Fruit fly (Drosophila melanogaster) whole organism, embryonic: ENCODE measurements around the gene CG13084.

Experiments used
- Awh ChIP-seq: fragments of 200-800 bp; sonication (Bioruptor generic); IDR thresholded peaks from 2 replicates; pipeline ENCODE4, ENCODE4 v1.3.6; 2022; ENCODE audit warnings: missing biosample characterization, missing genetic modification characterization
- CG1024 ChIP-seq: fragments of 200-800 bp; sonication (Bioruptor generic); IDR thresholded peaks from 2 replicates; pipeline ENCODE4 v1.3.6; 2022; ENCODE audit warnings: missing biosample characterization, missing genetic modification characterization
- CG10267 ChIP-seq: fragments of 200-800 bp; sonication (Bioruptor generic); optimal IDR thresholded peaks from 2 replicates; lab custom pipeline; 2018; ENCODE audit warnings: missing biosample characterization, mild to moderate bottlenecking, missing genetic modification characterization, moderate library complexity
- CG10274 ChIP-seq: fragments of 200-800 bp; sonication (Bioruptor generic); optimal IDR thresholded peaks from 3 replicates; lab custom pipeline; 2017; ENCODE audit warnings: missing biosample characterization, mild to moderate bottlenecking, missing genetic modification characterization
- CG10366 ChIP-seq: fragments of 200-800 bp; sonication (Bioruptor generic); IDR thresholded peaks from 2 replicates; pipeline ENCODE4 v1.3.6; 2022; ENCODE audit warnings: missing biosample characterization, missing genetic modification characterization
- CG11093 ChIP-seq: fragments of 200-800 bp; sonication (Bioruptor generic); IDR thresholded peaks from 3 replicates; pipeline ENCODE4 v1.3.6; 2022; ENCODE audit warnings: missing biosample characterization, missing genetic modification characterization
- CG11696 ChIP-seq: fragments of 200-800 bp; sonication (Bioruptor generic); IDR thresholded peaks from 2 replicates; pipeline ENCODE4 v1.3.6; 2022; ENCODE audit warnings: missing biosample characterization, missing genetic modification characterization
- CG11723 ChIP-seq: fragments of 200-800 bp; sonication (Bioruptor generic); optimal IDR thresholded peaks from 2 replicates; lab custom pipeline; 2017; ENCODE audit warnings: missing biosample characterization, mild to moderate bottlenecking, missing genetic modification characterization
- CG12104 ChIP-seq: fragments of 200-800 bp; sonication (Bioruptor generic); optimal IDR thresholded peaks from 3 replicates; lab custom pipeline; 2016; ENCODE audit warnings: missing biosample characterization, missing genetic modification characterization
- CG1233 ChIP-seq: fragments of 200-800 bp; sonication (Bioruptor generic); optimal IDR thresholded peaks from 4 replicates; lab custom pipeline; 2018; ENCODE audit warnings: missing biosample characterization, mild to moderate bottlenecking, missing genetic modification characterization
- CG15269 ChIP-seq: fragments of 200-800 bp; sonication (Bioruptor generic); optimal IDR thresholded peaks from 2 replicates; lab custom pipeline; 2018; ENCODE audit warnings: missing biosample characterization, mild to moderate bottlenecking, missing genetic modification characterization, moderate library complexity
- CG1647 ChIP-seq: fragments of 200-800 bp; sonication (Bioruptor generic); optimal IDR thresholded peaks from 3 replicates; lab custom pipeline; 2016; ENCODE audit warnings: missing biosample characterization, missing genetic modification characterization
- CG17361 ChIP-seq: fragments of 200-800 bp; sonication (Bioruptor generic); IDR thresholded peaks from 3 replicates; pipeline ENCODE4 v1.3.6; 2022; ENCODE audit warnings: missing biosample characterization, missing genetic modification characterization
- CG17912 ChIP-seq: fragments of 200-800 bp; sonication (Bioruptor generic); optimal IDR thresholded peaks from 2 replicates; lab custom pipeline; 2018; ENCODE audit warnings: missing biosample characterization, mild to moderate bottlenecking, missing genetic modification characterization
- CG1832 ChIP-seq: fragments of 200-800 bp; sonication (Bioruptor generic); optimal IDR thresholded peaks from 2 replicates; lab custom pipeline; 2017; ENCODE audit warnings: missing biosample characterization, mild to moderate bottlenecking, missing genetic modification characterization, inconsistent platforms
- CG18476 ChIP-seq: fragments of 200-800 bp; sonication (Bioruptor generic); optimal IDR thresholded peaks from 2 replicates; lab custom pipeline; 2016; ENCODE audit warnings: missing biosample characterization, mild to moderate bottlenecking, missing genetic modification characterization
- CG2712 ChIP-seq: fragments of 200-800 bp; optimal IDR thresholded peaks from 3 replicates; lab custom pipeline; 2019; ENCODE audit warnings: missing biosample characterization, mild to moderate bottlenecking, missing genetic modification characterization, moderate library complexity
- CG3838 ChIP-seq: fragments of 200-800 bp; sonication (Bioruptor generic); optimal IDR thresholded peaks from 3 replicates; lab custom pipeline; 2016; ENCODE audit warnings: missing biosample characterization, missing genetic modification characterization
- CG4282 ChIP-seq: fragments of 200-800 bp; sonication (Bioruptor generic); optimal IDR thresholded peaks from 2 replicates; lab custom pipeline; 2016; ENCODE audit warnings: missing biosample characterization, missing genetic modification characterization
- CG4707 ChIP-seq: fragments of 200-800 bp; sonication (Bioruptor generic); optimal IDR thresholded peaks from 2 replicates; lab custom pipeline; 2018; ENCODE audit warnings: missing biosample characterization, mild to moderate bottlenecking, missing genetic modification characterization, moderate library complexity
- CG6683 ChIP-seq: fragments of 200-800 bp; sonication (Bioruptor generic); optimal IDR thresholded peaks from 2 replicates; lab custom pipeline; 2017; ENCODE audit warnings: missing biosample characterization, mild to moderate bottlenecking, missing genetic modification characterization, missing genetic modification reagents
- CG6854 ChIP-seq: fragments of 200-800 bp; sonication (Bioruptor generic); optimal IDR thresholded peaks from 3 replicates; lab custom pipeline; 2017; ENCODE audit warnings: missing biosample characterization, mild to moderate bottlenecking, missing genetic modification characterization
- CG7963 ChIP-seq: fragments of 200-800 bp; sonication (Bioruptor generic); IDR thresholded peaks from 3 replicates; pipeline ENCODE4 v1.3.6; 2022; ENCODE audit warnings: missing biosample characterization, missing genetic modification characterization; ENCODE audit not compliant: partially characterized antibody
- CG8359 ChIP-seq: fragments of 200-800 bp; sonication (Bioruptor generic); optimal IDR thresholded peaks from 2 replicates; lab custom pipeline; 2017; ENCODE audit warnings: missing biosample characterization, mild to moderate bottlenecking, missing genetic modification characterization, borderline replicate concordance
- CG9437 ChIP-seq: fragments of 200-800 bp; sonication (Bioruptor generic); optimal IDR thresholded peaks from 2 replicates; lab custom pipeline; 2018; ENCODE audit warnings: missing biosample characterization, mild to moderate bottlenecking, missing genetic modification characterization
- CG9797 ChIP-seq: fragments of 200-800 bp; sonication (Bioruptor generic); optimal IDR thresholded peaks from 3 replicates; lab custom pipeline; 2018; ENCODE audit warnings: missing biosample characterization, mild to moderate bottlenecking, missing genetic modification characterization
- CG9817 ChIP-seq: fragments of 200-800 bp; sonication (Bioruptor generic); optimal IDR thresholded peaks from 2 replicates; lab custom pipeline; 2018; ENCODE audit warnings: missing biosample characterization, mild to moderate bottlenecking, missing genetic modification characterization, moderate library complexity
- CG9876 ChIP-seq: fragments of 200-800 bp; sonication (Bioruptor generic); optimal IDR thresholded peaks from 2 replicates; lab custom pipeline; 2016; ENCODE audit warnings: missing biosample characterization, missing genetic modification characterization
- Gug ChIP-seq: fragments of 200-800 bp; sonication (Bioruptor generic); IDR thresholded peaks from 4 replicates; pipeline ENCODE4 v1.3.6; 2022; ENCODE audit warnings: missing biosample characterization, missing genetic modification characterization
- Jarid2 ChIP-seq: fragments of 200-800 bp; sonication (Bioruptor generic); optimal IDR thresholded peaks from 3 replicates; lab custom pipeline; 2017; ENCODE audit warnings: mild to moderate bottlenecking, missing biosample characterization, missing genetic modification reagents, missing genetic modification characterization
- Max ChIP-seq: fragments of 200-800 bp; sonication (Bioruptor generic); optimal IDR thresholded peaks from 2 replicates; lab custom pipeline; 2016; ENCODE audit warnings: missing biosample characterization, mild to moderate bottlenecking, missing genetic modification characterization
- NC2α ChIP-seq: fragments of 200-800 bp; sonication (Bioruptor generic); optimal IDR thresholded peaks from 2 replicates; lab custom pipeline; 2016; ENCODE audit warnings: missing biosample characterization, missing genetic modification characterization
- Sry-β ChIP-seq: fragments of 200-800 bp; sonication (Bioruptor generic); optimal IDR thresholded peaks from 2 replicates; lab custom pipeline; 2018; ENCODE audit warnings: missing biosample characterization, mild to moderate bottlenecking, missing genetic modification characterization, moderate library complexity
- cad ChIP-seq: fragments of >200 bp; optimal IDR thresholded peaks from 2 replicates; lab custom pipeline; 2017; ENCODE audit warnings: missing biosample characterization, missing genetic modification characterization
- eve ChIP-seq, 2 experiments: fragments of >200 bp; optimal IDR thresholded peaks; 2 replicates each; lab custom pipeline; 2017; ENCODE audit warnings: missing biosample characterization in 2 of 2, missing genetic modification characterization in 2 of 2
- ewg ChIP-seq: fragments of 200-800 bp; sonication (Bioruptor generic); optimal IDR thresholded peaks from 3 replicates; lab custom pipeline; 2017; ENCODE audit warnings: mild to moderate bottlenecking, missing biosample characterization, missing genetic modification reagents, missing genetic modification characterization
- exex ChIP-seq: fragments of 200-800 bp; sonication (Bioruptor generic); optimal IDR thresholded peaks from 4 replicates; lab custom pipeline; 2018; ENCODE audit warnings: missing biosample characterization, mild to moderate bottlenecking, missing genetic modification characterization, moderate library complexity
- h ChIP-seq: fragments of >200 bp; optimal IDR thresholded peaks from 2 replicates; lab custom pipeline; 2017
- hbn ChIP-seq: fragments of 200-800 bp; sonication (Bioruptor generic); IDR thresholded peaks from 2 replicates; pipeline ENCODE4 v1.3.6; 2022; ENCODE audit warnings: missing biosample characterization, missing genetic modification characterization; ENCODE audit not compliant: partially characterized antibody
- lab ChIP-seq: fragments of 200-800 bp; sonication (Bioruptor generic); optimal IDR thresholded peaks from 3 replicates; lab custom pipeline; 2017; ENCODE audit warnings: missing biosample characterization, missing genetic modification characterization, mild to moderate bottlenecking, moderate library complexity, missing genetic modification reagents
- nerfin-2 ChIP-seq: fragments of 200-800 bp; sonication (Bioruptor generic); IDR thresholded peaks from 2 replicates; pipeline ENCODE4 v1.3.6; 2022; ENCODE audit warnings: missing biosample characterization, missing genetic modification characterization; ENCODE audit not compliant: partially characterized antibody
- otp ChIP-seq: fragments of 200-800 bp; sonication (Bioruptor generic); IDR thresholded peaks from 3 replicates; pipeline ENCODE4, ENCODE4 v1.3.6; 2022; ENCODE audit warnings: missing biosample characterization, missing genetic modification characterization
- p53 ChIP-seq: fragments of 200-800 bp; sonication (Bioruptor generic); optimal IDR thresholded peaks from 2 replicates; lab custom pipeline; 2016; ENCODE audit warnings: missing biosample characterization, missing genetic modification characterization
- pzg ChIP-seq: fragments of 200-800 bp; sonication (Bioruptor generic); optimal IDR thresholded peaks from 3 replicates; lab custom pipeline; 2018; ENCODE audit warnings: missing biosample characterization, mild to moderate bottlenecking, missing genetic modification characterization, moderate library complexity
- sc ChIP-seq, 3 experiments: fragments of >200 bp in 2 of 3; fragments of 200-800 bp in 1 of 3; sonication (Bioruptor generic) in 1 of 3; optimal IDR thresholded peaks; 2 replicates in 2 of 3; 3 replicates in 1 of 3; lab custom pipeline; 2017; ENCODE audit warnings: mild to moderate bottlenecking in 1 of 3, missing biosample characterization in 1 of 3, missing genetic modification characterization in 1 of 3, missing genetic modification reagents in 1 of 3
- sens ChIP-seq: fragments of 200-800 bp; sonication (Bioruptor generic); peaks from one replicate; lab custom pipeline; 2016; ENCODE audit warnings: missing biosample characterization, missing genetic modification characterization
- seq ChIP-seq: fragments of 200-800 bp; sonication (Bioruptor generic); IDR thresholded peaks from 2 replicates; pipeline ENCODE4 v1.3.6; 2022; ENCODE audit warnings: missing biosample characterization, missing genetic modification characterization
- slbo ChIP-seq: fragments of 200-800 bp; sonication (Bioruptor generic); IDR thresholded peaks from 2 replicates; pipeline ENCODE4 v1.3.6; 2022; ENCODE audit warnings: missing biosample characterization, missing genetic modification characterization
- sob ChIP-seq: fragments of 200-800 bp; sonication (Bioruptor generic); IDR thresholded peaks from 2 replicates; pipeline ENCODE4 v1.3.6; 2022; ENCODE audit warnings: missing biosample characterization, missing genetic modification characterization
- sug ChIP-seq: fragments of 200-800 bp; optimal IDR thresholded peaks from 2 replicates; lab custom pipeline; 2019; ENCODE audit warnings: missing biosample characterization, mild to moderate bottlenecking, missing genetic modification characterization, moderate library complexity
- zfh2 ChIP-seq: fragments of 200-800 bp; sonication (Bioruptor generic); optimal IDR thresholded peaks from 2 replicates; lab custom pipeline; 2016; ENCODE audit warnings: missing biosample characterization, missing genetic modification characterization

Gene CG13084

dm6 chr2L:19453381-19453780 lies 31.3 kb upstream of the CG13084 start, which contains the start of gene Top2 (continued):
- TF ChIP-seq CG2712 (tag; lab: Kevin White, UChicago) (peak; percentile 89), CG4282 (peak; percentile 41), CG1233 (GFP tag; lab: Kevin White, UChicago) (no peak), CG18476 (GFP tag; lab: Kevin White, UChicago) (no peak), h (lab: Kevin White, UChicago) (no peak), NC2α (GFP tag; lab: Kevin White, UChicago) (no peak), CG9876 (peak; percentile 57), CG15269 (tag; lab: Kevin White, UChicago) (no peak), eve (GFP tag; optimal IDR thresholded peaks at IDR 0.05; lab: Kevin White, UChicago) (no peak), CG9437 (GFP tag; lab: Kevin White, UChicago) (peak; percentile 5), lab (GFP tag; lab: Kevin White, UChicago) (no peak), CG9817 (tag; lab: Kevin White, UChicago) (peak; percentile 30), CG4707 (GFP tag; lab: Kevin White, UChicago) (no peak), sob (peak; percentile 48; the same call in 1 of the 2 replicates), CG11696 (GFP tag; lab: Robert Waterston, UW) (no peak), CG12104 (GFP tag; lab: Kevin White, UChicago) (no peak), CG10274 (GFP tag; lab: Kevin White, UChicago) (no peak), CG3838 (GFP tag; lab: Kevin White, UChicago) (no peak), CG1024 (GFP tag; lab: Robert Waterston, UW) (no peak), CG11093 (GFP tag; lab: Robert Waterston, UW) (no peak), otp (GFP tag; lab: Robert Waterston, UW) (no peak), seq (GFP tag; lab: Robert Waterston, UW) (no peak), cad (no peak), Gug (GFP tag; lab: Robert Waterston, UW) (no peak; the same call in 3 of the 4 replicates), exex (tag; lab: Kevin White, UChicago) (no peak), CG1832 (GFP tag; lab: Kevin White, UChicago) (no peak), Sry-β (GFP tag; lab: Kevin White, UChicago) (peak; percentile 50), sens (peak; percentile 78), CG8359 (GFP tag; lab: Kevin White, UChicago) (no peak), hbn (peak; percentile 81), CG17361 (GFP tag; lab: Robert Waterston, UW) (no peak), CG1647 (GFP tag; lab: Kevin White, UChicago) (no peak), CG17912 (GFP tag; lab: Kevin White, UChicago) (peak; percentile 16), Max (GFP tag; lab: Kevin White, UChicago) (peak; percentile 31), CG10267 (peak; percentile 90), CG6683 (GFP tag; lab: Kevin White, UChicago) (no peak), pzg (peak; percentile 97), ewg (peak; percentile 43), Jarid2 (GFP tag; lab: Kevin White, UChicago) (no peak), CG11723 (GFP tag; lab: Kevin White, UChicago) (no peak), CG6854 (GFP tag; lab: Kevin White, UChicago) (no peak), sc (optimal IDR thresholded peaks at IDR 0.05; lab: Kevin White, UChicago) (no peak), sc (GFP tag; optimal IDR thresholded peaks at IDR 0.05; lab: Kevin White, UChicago) (no peak), CG7963 (GFP tag; lab: Robert Waterston, UW) (peak; percentile 85), zfh2 (GFP tag; lab: Kevin White, UChicago) (peak; percentile 68), sug (tag; lab: Kevin White, UChicago) (peak; percentile 38), slbo (GFP tag; lab: Robert Waterston, UW) (peak; percentile 50), CG10366 (no peak), Awh (GFP tag; lab: Robert Waterston, UW) (no peak), p53 (GFP tag; lab: Kevin White, UChicago) (peak; percentile 71), CG9797 (GFP tag; lab: Kevin White, UChicago) (peak; percentile 66), nerfin-2 (GFP tag; lab: Robert Waterston, UW) (peak; percentile 53; the same call in 1 of the 2 replicates)
